Fruit fly (Drosophila melanogaster) whole organism: Measurements from ENCODE around the gene CG11699.

Source experiments
- CG8478 ChIP-seq: fragments of >200 bp; optimal IDR thresholded peaks from 2 replicates; lab custom pipeline; 2018; ENCODE audit warnings: inconsistent platforms
- Dll ChIP-seq: fragments of >200 bp; optimal IDR thresholded peaks from 2 replicates; lab custom pipeline; 2017
- EcR ChIP-seq, 2 experiments: fragments of >200 bp; optimal IDR thresholded peaks; 2 replicates each; lab custom pipeline; 2017; ENCODE audit warnings: missing biosample characterization in 2 of 2, missing genetic modification characterization in 2 of 2, missing genetic modification reagents in 2 of 2
- psq ChIP-seq: fragments of >200 bp; optimal IDR thresholded peaks from 2 replicates; lab custom pipeline; 2017

DNA sequence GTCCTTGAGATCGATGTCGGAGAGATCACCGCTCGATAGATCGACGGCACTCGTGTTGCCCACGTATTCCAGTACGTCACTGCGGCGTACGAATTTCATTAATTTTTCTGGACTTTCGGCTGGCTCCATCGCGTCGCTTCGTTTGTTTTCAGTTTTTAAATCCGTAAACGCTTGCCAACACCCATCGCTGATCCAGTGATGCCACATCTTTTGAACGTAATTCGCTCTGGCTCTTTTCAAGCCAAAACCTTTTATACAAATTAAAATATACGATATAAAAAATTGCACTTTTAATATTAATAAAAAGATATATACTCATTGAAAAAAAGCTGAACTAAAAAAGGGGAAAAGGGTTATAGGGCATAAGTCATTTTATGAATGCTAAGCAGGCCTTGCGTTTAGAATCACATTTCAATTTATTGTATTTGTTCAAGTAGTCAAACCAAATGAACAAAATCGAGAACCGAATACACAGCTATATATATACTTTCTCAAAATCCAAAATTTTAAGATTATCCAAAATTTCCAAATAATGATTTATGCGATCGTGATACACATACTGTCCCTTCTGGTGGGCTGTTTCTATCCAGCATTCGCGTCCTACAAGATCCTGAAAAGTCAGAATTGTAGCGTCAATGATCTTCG lies 2.0 kb downstream of the CG11699 start, which contains the start of the genes Kmn1 and Reepl1:
- TF ChIP-seq Dll (lab: Kevin White, UChicago) (no peak), psq (lab: Kevin White, UChicago) (no peak), CG8478 (lab: Kevin White, UChicago) (no peak), EcR (GFP tag; optimal IDR thresholded peaks at IDR 0.05; lab: Kevin White, UChicago) (no peak)
